Worm (Caenorhabditis elegans) whole organism, L2 larva: ENCODE measurements around the gene pals-22.

Source experiments
- C34F6.9 ChIP-seq: fragments of 150-350 bp; optimal IDR thresholded peaks from 2 replicates; lab custom pipeline; 2014; ENCODE audit warnings: missing biosample characterization, missing genetic modification characterization
- F13H6.1 ChIP-seq: sonication (generic microtip); optimal IDR thresholded peaks from 2 replicates; lab custom pipeline; 2016; ENCODE audit warnings: missing genetic modification characterization, missing compliant biosample characterization
- R02D3.7 ChIP-seq: fragments of 150-350 bp; optimal IDR thresholded peaks from 2 replicates; lab custom pipeline; 2014; ENCODE audit warnings: missing biosample characterization, missing genetic modification characterization
- Y55F3AM.14 ChIP-seq: fragments of 200-800 bp; sonication (Bioruptor generic); optimal IDR thresholded peaks from 2 replicates; lab custom pipeline; 2018; ENCODE audit warnings: mild to moderate bottlenecking, missing genetic modification characterization, missing compliant biosample characterization
- ZK546.5 ChIP-seq: sonication (generic microtip); optimal IDR thresholded peaks from 2 replicates; lab custom pipeline; 2017; ENCODE audit warnings: missing biosample characterization, missing genetic modification characterization
- alr-1 ChIP-seq: fragments of 150-350 bp; optimal IDR thresholded peaks from 2 replicates; lab custom pipeline; 2014; ENCODE audit warnings: missing biosample characterization, missing genetic modification characterization
- aly-2 ChIP-seq: fragments of 150-350 bp; optimal IDR thresholded peaks from 2 replicates; lab custom pipeline; 2014; ENCODE audit warnings: missing biosample characterization, missing genetic modification characterization
- ama-1 ChIP-seq: fragments of 150-350 bp; optimal IDR thresholded peaks from 2 replicates; lab custom pipeline; 2018; ENCODE audit warnings: inconsistent platforms
- blmp-1 ChIP-seq: sonication (generic microtip); optimal IDR thresholded peaks from 2 replicates; lab custom pipeline; 2017; ENCODE audit warnings: missing genetic modification characterization, mild to moderate bottlenecking, missing compliant biosample characterization, antibody characterized with exemption, moderate library complexity; ENCODE audit not compliant: insufficient read depth
- ceh-16 ChIP-seq: fragments of 150-350 bp; optimal IDR thresholded peaks from 2 replicates; lab custom pipeline; 2014; ENCODE audit warnings: missing biosample characterization, missing genetic modification characterization
- ceh-82 ChIP-seq: fragments of 150-350 bp; optimal IDR thresholded peaks from 2 replicates; lab custom pipeline; 2014; ENCODE audit warnings: missing biosample characterization, missing genetic modification characterization
- crh-2 ChIP-seq: sonication (generic microtip); optimal IDR thresholded peaks from 2 replicates; lab custom pipeline; 2017; ENCODE audit warnings: missing biosample characterization, missing genetic modification characterization
- dmd-4 ChIP-seq: sonication (generic microtip); optimal IDR thresholded peaks from 2 replicates; lab custom pipeline; 2017; ENCODE audit warnings: missing biosample characterization, missing genetic modification characterization
- egl-27 ChIP-seq: sonication (generic microtip); optimal IDR thresholded peaks from 3 replicates; lab custom pipeline; 2017; ENCODE audit warnings: missing biosample characterization, missing genetic modification reagents, missing genetic modification characterization
- elt-1 ChIP-seq: fragments of 150-350 bp; optimal IDR thresholded peaks from 2 replicates; lab custom pipeline; 2014; ENCODE audit warnings: missing biosample characterization, missing genetic modification characterization
- elt-3 ChIP-seq: sonication (generic microtip); optimal IDR thresholded peaks from 2 replicates; lab custom pipeline; 2017; ENCODE audit warnings: missing biosample characterization, missing genetic modification characterization
- fos-1 ChIP-seq: fragments of 150-350 bp; optimal IDR thresholded peaks from 2 replicates; lab custom pipeline; 2014; ENCODE audit warnings: missing biosample characterization, missing genetic modification characterization
- gmeb-1 ChIP-seq: fragments of 150-350 bp; optimal IDR thresholded peaks from 2 replicates; lab custom pipeline; 2014; ENCODE audit warnings: missing biosample characterization, missing genetic modification characterization
- lin-11 ChIP-seq: fragments of 150-350 bp; sonication (generic microtip); optimal IDR thresholded peaks from 2 replicates; lab custom pipeline; 2014; ENCODE audit warnings: missing biosample characterization, missing genetic modification characterization, inconsistent platforms, mixed read lengths
- lin-13 ChIP-seq: fragments of 150-350 bp; optimal IDR thresholded peaks from 2 replicates; lab custom pipeline; 2014; ENCODE audit warnings: missing biosample characterization, missing genetic modification reagents, missing genetic modification characterization
- lin-39 ChIP-seq: fragments of 150-350 bp; optimal IDR thresholded peaks from 2 replicates; lab custom pipeline; 2014; ENCODE audit warnings: missing biosample characterization, missing genetic modification reagents, missing genetic modification characterization
- lsy-2 ChIP-seq, 2 experiments: fragments of 150-350 bp in 1 of 2; sonication (generic microtip) in 1 of 2; optimal IDR thresholded peaks; 2 replicates each; lab custom pipeline; 2014 to 2017; ENCODE audit warnings: missing biosample characterization in 2 of 2, missing genetic modification characterization in 2 of 2
- mab-5 ChIP-seq: fragments of 150-350 bp; optimal IDR thresholded peaks from 2 replicates; lab custom pipeline; 2014; ENCODE audit warnings: missing biosample characterization, missing genetic modification characterization
- mbf-1 ChIP-seq: sonication (generic microtip); optimal IDR thresholded peaks from 2 replicates; lab custom pipeline; 2017; ENCODE audit warnings: missing biosample characterization, missing genetic modification characterization
- mdl-1 ChIP-seq, 2 experiments: fragments of 150-350 bp in 1 of 2; sonication (generic microtip) in 1 of 2; optimal IDR thresholded peaks; 2 replicates each; lab custom pipeline; 2017; ENCODE audit warnings: missing biosample characterization in 2 of 2, missing genetic modification characterization in 2 of 2
- nhr-10 ChIP-seq: sonication (generic microtip); optimal IDR thresholded peaks from 2 replicates; lab custom pipeline; 2017; ENCODE audit warnings: missing biosample characterization, missing genetic modification characterization
- nhr-11 ChIP-seq: fragments of 150-350 bp; optimal IDR thresholded peaks from 2 replicates; lab custom pipeline; 2014; ENCODE audit warnings: missing biosample characterization, missing genetic modification characterization
- nhr-12 ChIP-seq: fragments of 150-350 bp; optimal IDR thresholded peaks from 2 replicates; lab custom pipeline; 2014; ENCODE audit warnings: missing biosample characterization, missing genetic modification characterization
- nhr-129 ChIP-seq: fragments of 150-350 bp; optimal IDR thresholded peaks from 2 replicates; lab custom pipeline; 2014; ENCODE audit warnings: missing biosample characterization, missing genetic modification characterization
- nhr-21 ChIP-seq: fragments of 150-350 bp; optimal IDR thresholded peaks from 2 replicates; lab custom pipeline; 2014; ENCODE audit warnings: missing biosample characterization, missing genetic modification characterization
- nhr-23 ChIP-seq: fragments of 150-350 bp; optimal IDR thresholded peaks from 2 replicates; lab custom pipeline; 2014; ENCODE audit warnings: missing biosample characterization, missing genetic modification reagents, missing genetic modification characterization
- nhr-237 ChIP-seq: fragments of 150-350 bp; optimal IDR thresholded peaks from 2 replicates; lab custom pipeline; 2014; ENCODE audit warnings: missing biosample characterization, missing genetic modification characterization
- nhr-25 ChIP-seq: fragments of 150-350 bp; sonication (generic microtip); optimal IDR thresholded peaks from 3 replicates; lab custom pipeline; 2014; ENCODE audit warnings: missing biosample characterization, missing genetic modification characterization
- nhr-6 ChIP-seq: fragments of 150-350 bp; optimal IDR thresholded peaks from 2 replicates; lab custom pipeline; 2014; ENCODE audit warnings: missing biosample characterization, missing genetic modification characterization
- nhr-77 ChIP-seq: fragments of 150-350 bp; optimal IDR thresholded peaks from 2 replicates; lab custom pipeline; 2014; ENCODE audit warnings: missing biosample characterization, missing genetic modification characterization
- peb-1 ChIP-seq: fragments of 150-350 bp; optimal IDR thresholded peaks from 2 replicates; lab custom pipeline; 2014; ENCODE audit warnings: missing biosample characterization, missing genetic modification characterization
- sem-4 ChIP-seq: fragments of 150-350 bp; optimal IDR thresholded peaks from 2 replicates; lab custom pipeline; 2014; ENCODE audit warnings: missing biosample characterization, missing genetic modification reagents, missing genetic modification characterization
- skn-1 ChIP-seq: sonication (generic microtip); optimal IDR thresholded peaks from 2 replicates; lab custom pipeline; 2017; ENCODE audit warnings: missing biosample characterization, missing genetic modification characterization
- sma-3 ChIP-seq: sonication (generic microtip); optimal IDR thresholded peaks from 2 replicates; lab custom pipeline; 2016; ENCODE audit warnings: missing genetic modification reagents, missing genetic modification characterization, missing compliant biosample characterization
- sma-9 ChIP-seq, 2 experiments: fragments of 150-350 bp in 1 of 2; sonication (generic microtip) in 1 of 2; optimal IDR thresholded peaks; 2 replicates each; lab custom pipeline; 2014 to 2016; ENCODE audit warnings: missing genetic modification characterization in 2 of 2, mild to moderate bottlenecking in 1 of 2, missing biosample characterization in 1 of 2, missing compliant biosample characterization in 1 of 2, missing genetic modification reagents in 1 of 2, moderate library complexity in 1 of 2
- snpc-4 ChIP-seq: fragments of 150-350 bp; optimal IDR thresholded peaks from 2 replicates; lab custom pipeline; 2014; ENCODE audit warnings: missing biosample characterization, missing genetic modification characterization
- unc-39 ChIP-seq: fragments of 150-350 bp; optimal IDR thresholded peaks from 2 replicates; lab custom pipeline; 2014; ENCODE audit warnings: missing biosample characterization, missing genetic modification characterization
- unc-55 ChIP-seq: fragments of 150-350 bp; sonication (generic microtip); optimal IDR thresholded peaks from 3 replicates; lab custom pipeline; 2014; ENCODE audit warnings: missing biosample characterization, missing genetic modification reagents, missing genetic modification characterization
- unc-62 ChIP-seq: fragments of 150-350 bp; optimal IDR thresholded peaks from 2 replicates; lab custom pipeline; 2014; ENCODE audit warnings: missing biosample characterization, missing genetic modification reagents, missing genetic modification characterization
- zag-1 ChIP-seq: fragments of 150-350 bp; optimal IDR thresholded peaks from 2 replicates; lab custom pipeline; 2014; ENCODE audit warnings: missing biosample characterization, missing genetic modification characterization
- ztf-1 ChIP-seq: fragments of 200-800 bp; sonication (Bioruptor generic); conservative IDR thresholded peaks from 2 replicates; pipeline ENCODE4 v1.3.6; 2022; ENCODE audit warnings: missing genetic modification characterization, missing compliant biosample characterization
- ztf-11 ChIP-seq: sonication (generic microtip); optimal IDR thresholded peaks from 2 replicates; lab custom pipeline; 2017; ENCODE audit warnings: missing biosample characterization, missing genetic modification characterization
- ztf-4 ChIP-seq: fragments of 150-350 bp; optimal IDR thresholded peaks from 2 replicates; lab custom pipeline; 2014; ENCODE audit warnings: missing biosample characterization, missing genetic modification characterization

Gene pals-22

DNA sequence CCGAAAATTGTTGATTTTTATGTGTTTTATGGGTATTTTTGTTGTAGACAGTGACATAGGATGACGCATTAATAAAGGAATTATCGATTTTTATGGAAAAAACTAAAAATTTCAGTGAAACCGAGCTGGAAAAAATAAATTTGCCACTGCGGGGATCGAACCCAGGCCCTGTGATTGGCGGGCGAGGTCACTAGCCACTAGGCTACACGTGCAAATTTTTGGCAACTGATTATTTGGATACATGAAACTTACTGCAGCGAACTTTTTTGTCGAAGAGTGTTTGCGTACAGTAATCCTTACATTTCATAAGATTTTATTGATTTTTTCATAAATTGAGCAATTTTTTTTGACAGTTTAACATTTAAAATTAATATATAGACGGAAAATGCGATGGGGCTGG lies 43.1 kb upstream of the pals-22 start:
- TF ChIP-seq nhr-129 (tag; lab: Kevin White, UChicago) = peak; percentile 48
- TF ChIP-seq snpc-4 (tag; lab: Kevin White, UChicago) = no peak
- TF ChIP-seq crh-2 (tag; lab: Kevin White, UChicago) = peak; percentile 48
- no peak for TF ChIP-seq mdl-1 (tag; optimal IDR thresholded peaks at IDR 0.05; lab: Kevin White, UChicago)
- TF ChIP-seq sem-4 (tag; lab: Kevin White, UChicago) = no peak
- peak; percentile 44 for TF ChIP-seq nhr-21 (tag; lab: Kevin White, UChicago)
- no peak for TF ChIP-seq nhr-11
- no peak for TF ChIP-seq peb-1 (tag; lab: Kevin White, UChicago)
- no peak for TF ChIP-seq unc-39
- no peak for TF ChIP-seq ceh-82
- no peak for TF ChIP-seq lin-11 (tag; lab: Kevin White, UChicago)
- TF ChIP-seq zag-1 = no peak
- no peak for TF ChIP-seq elt-1 (tag; lab: Kevin White, UChicago)
- TF ChIP-seq sma-3 (GFP tag; lab: Kevin White, UChicago) = peak; percentile 51
- peak; percentile 34 for TF ChIP-seq egl-27 (tag; lab: Kevin White, UChicago)
- no peak for TF ChIP-seq ZK546.5 (tag; lab: Kevin White, UChicago)
- no peak for TF ChIP-seq ztf-11
- TF ChIP-seq nhr-237 (tag; lab: Kevin White, UChicago) = no peak
- no peak for TF ChIP-seq dmd-4
- peak; percentile 54 for TF ChIP-seq ama-1 (lab: Kevin White, UChicago)
- TF ChIP-seq lsy-2 (tag; optimal IDR thresholded peaks at IDR 0.05; lab: Kevin White, UChicago) = peak; percentile 17 to 62
- no peak for TF ChIP-seq Y55F3AM.14 (GFP tag; lab: Kevin White, UChicago)
- TF ChIP-seq ztf-1 (GFP tag; lab: Robert Waterston, UW) = no peak
- TF ChIP-seq nhr-77 (tag; lab: Kevin White, UChicago) = peak; percentile 50
- no peak for TF ChIP-seq nhr-12
- no peak for TF ChIP-seq ceh-16
- TF ChIP-seq aly-2 (tag; lab: Kevin White, UChicago) = no peak
- TF ChIP-seq ztf-4 (tag; lab: Kevin White, UChicago) = peak; percentile 47
- TF ChIP-seq mbf-1 = no peak
- TF ChIP-seq C34F6.9 (tag; lab: Kevin White, UChicago) = peak; percentile 26
- TF ChIP-seq fos-1 (tag; lab: Kevin White, UChicago) = peak; percentile 49
- TF ChIP-seq nhr-10 = no peak
- peak; percentile 52 for TF ChIP-seq unc-55 (GFP tag; lab: Kevin White, UChicago)
- TF ChIP-seq R02D3.7 (tag; lab: Kevin White, UChicago) = peak; percentile 10
- TF ChIP-seq nhr-23 = no peak
- TF ChIP-seq unc-62 (GFP tag; lab: Kevin White, UChicago) = no peak
- no peak for TF ChIP-seq elt-3 (tag; lab: Kevin White, UChicago)
- TF ChIP-seq lin-39 = no peak
- peak; percentile 45 for TF ChIP-seq gmeb-1
- TF ChIP-seq F13H6.1 (tag; lab: Kevin White, UChicago) = no peak
- no peak for TF ChIP-seq mab-5 (tag; lab: Kevin White, UChicago)
- no peak for TF ChIP-seq nhr-25
- TF ChIP-seq sma-9 (GFP tag; optimal IDR thresholded peaks at IDR 0.05; lab: Kevin White, UChicago) = peak; percentile 5
- no peak for TF ChIP-seq sma-9 (tag; optimal IDR thresholded peaks at IDR 0.05; lab: Kevin White, UChicago)
- TF ChIP-seq skn-1 (tag; lab: Kevin White, UChicago) = no peak
- no peak for TF ChIP-seq nhr-6
- no peak for TF ChIP-seq alr-1 (tag; lab: Kevin White, UChicago)
- no peak for TF ChIP-seq lin-13 (GFP tag; lab: Kevin White, UChicago)
- no peak for TF ChIP-seq blmp-1
